Fruit fly (Drosophila melanogaster) whole organism, pupa: ENCODE data around the gene hop.
A peak's percentile ranks its signal among the peaks of the same experiment; 100 is the strongest.

ENCODE experiments used
- CG10348 ChIP-seq: fragments of 200-800 bp; sonication (Bioruptor generic); IDR thresholded peaks from 2 replicates; pipeline ENCODE4 v1.3.6; 2022; ENCODE audit warnings: missing biosample characterization, missing genetic modification characterization
- CG12605 ChIP-seq: fragments of 200-800 bp; sonication (Bioruptor generic); IDR thresholded peaks from 2 replicates; pipeline ENCODE4 v1.3.6; 2022; ENCODE audit warnings: missing biosample characterization, missing genetic modification characterization
- CG4496 ChIP-seq: fragments of 200-800 bp; sonication (Bioruptor generic); IDR thresholded peaks from 3 replicates; pipeline ENCODE4 v1.3.6; 2022; ENCODE audit warnings: missing biosample characterization, missing genetic modification characterization
- CG8159 ChIP-seq: fragments of 200-800 bp; sonication (Bioruptor generic); optimal IDR thresholded peaks from 3 replicates; lab custom pipeline; 2018; ENCODE audit warnings: missing biosample characterization, mild to moderate bottlenecking, missing genetic modification characterization, moderate library complexity
- CG8301 ChIP-seq: fragments of 200-800 bp; sonication (Bioruptor generic); optimal IDR thresholded peaks from 2 replicates; lab custom pipeline; 2018; ENCODE audit warnings: missing biosample characterization, mild to moderate bottlenecking, missing genetic modification characterization
- D1 ChIP-seq: fragments of 200-800 bp; sonication (Bioruptor generic); optimal IDR thresholded peaks from 2 replicates; lab custom pipeline; 2018; ENCODE audit warnings: missing biosample characterization, mild to moderate bottlenecking, missing genetic modification characterization, moderate library complexity
- Snoo ChIP-seq: fragments of 200-800 bp; sonication (Bioruptor generic); optimal IDR thresholded peaks from 3 replicates; lab custom pipeline; 2017; ENCODE audit warnings: missing biosample characterization, mild to moderate bottlenecking, missing genetic modification characterization, inconsistent platforms
- fd96Ca ChIP-seq: fragments of 200-800 bp; sonication (Bioruptor generic); IDR thresholded peaks from 3 replicates; pipeline ENCODE4 v1.3.6; 2022; ENCODE audit warnings: missing biosample characterization, missing genetic modification characterization
- gl ChIP-seq: fragments of 200-800 bp; sonication (Bioruptor generic); optimal IDR thresholded peaks from 2 replicates; lab custom pipeline; 2018; ENCODE audit warnings: missing biosample characterization, mild to moderate bottlenecking, missing genetic modification characterization
- rn ChIP-seq: fragments of 200-800 bp; sonication (Bioruptor generic); IDR thresholded peaks from 2 replicates; pipeline ENCODE4 v1.3.6; 2022; ENCODE audit warnings: missing biosample characterization, missing genetic modification characterization

dm6 chrX:11339868-11340548 is 27.9 kb downstream of the hop start, which contains the start of the genes CG34348 and Kap3:
- TF ChIP-seq CG12605 (GFP tag; lab: Robert Waterston, UW) (peak; percentile 75), fd96Ca (no peak), D1 (tag; lab: Kevin White, UChicago) (no peak), gl (no peak), CG4496 (GFP tag; lab: Robert Waterston, UW) (peak; percentile 9; the same call in 1 of the 3 replicates), CG8159 (no peak), CG10348 (GFP tag; lab: Robert Waterston, UW) (no peak), Snoo (tag; lab: Kevin White, UChicago) (peak; percentile 40), rn (GFP tag; lab: Robert Waterston, UW) (no peak), CG8301 (tag; lab: Kevin White, UChicago) (no peak)
